Worm (Caenorhabditis elegans): Measurements from ENCODE around the gene chil-8.

DNA sequence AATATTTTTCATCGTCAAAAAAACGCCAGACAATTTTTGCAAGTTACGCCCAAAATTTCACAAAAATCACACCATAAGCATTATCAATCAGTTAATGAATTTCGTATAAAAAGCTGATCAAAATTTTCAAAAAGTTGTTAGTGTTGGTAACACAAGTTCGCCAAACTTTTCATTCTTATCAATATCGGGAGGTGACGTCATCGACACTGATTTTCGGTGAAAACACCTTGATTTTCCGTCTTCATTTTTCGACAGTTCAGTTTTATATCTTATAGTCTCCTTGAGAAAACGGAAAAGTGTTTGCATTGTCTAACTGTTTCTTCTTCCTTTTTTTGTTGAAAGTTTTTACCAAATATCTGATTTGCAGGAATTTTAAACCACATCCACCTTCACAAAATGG, 8.0 kb upstream of the chil-8 start, which contains the start of gene C08H9.15:
- TF ChIP-seq fkh-10 (GFP tag; optimal IDR thresholded peaks at IDR 0.05) (no peak), F16B12.6 (tag; optimal IDR thresholded peaks at IDR 0.05) (no peak), nhr-77 (tag; optimal IDR thresholded peaks at IDR 0.05) (no peak)

All from whole organism, L1 larva.